Fruit fly (Drosophila melanogaster) whole organism, prepupa: Measurements from ENCODE around the gene Plap.

Source experiments
- Blimp-1 ChIP-seq: fragments of 200-800 bp; sonication (Bioruptor generic); optimal IDR thresholded peaks from 3 replicates; lab custom pipeline; 2017; ENCODE audit warnings: missing biosample characterization, missing genetic modification characterization, mild to moderate bottlenecking, moderate library complexity, missing genetic modification reagents
- CG10669 ChIP-seq: fragments of 200-800 bp; sonication (Bioruptor generic); optimal IDR thresholded peaks from 3 replicates; lab custom pipeline; 2018; ENCODE audit warnings: missing biosample characterization, mild to moderate bottlenecking, missing genetic modification characterization, moderate library complexity
- CG11294 ChIP-seq: fragments of 200-800 bp; sonication (Bioruptor generic); IDR thresholded peaks from 2 replicates; pipeline ENCODE4 v1.3.6; 2022; ENCODE audit warnings: missing biosample characterization, missing genetic modification characterization
- CG11762 ChIP-seq: fragments of 200-800 bp; sonication (Bioruptor generic); optimal IDR thresholded peaks from 3 replicates; lab custom pipeline; 2016; ENCODE audit warnings: missing biosample characterization, missing genetic modification characterization; ENCODE audit not compliant: insufficient read depth
- CG11902 ChIP-seq: fragments of 200-800 bp; sonication (Bioruptor generic); optimal IDR thresholded peaks from 3 replicates; lab custom pipeline; 2016; ENCODE audit warnings: missing biosample characterization, missing genetic modification characterization
- CG1621 ChIP-seq: fragments of 200-800 bp; sonication (Bioruptor generic); optimal IDR thresholded peaks from 3 replicates; lab custom pipeline; 2018; ENCODE audit warnings: missing biosample characterization, mild to moderate bottlenecking, missing genetic modification characterization
- CG3032 ChIP-seq: fragments of 200-800 bp; optimal IDR thresholded peaks from 2 replicates; lab custom pipeline; 2019; ENCODE audit warnings: missing biosample characterization, mild to moderate bottlenecking, missing genetic modification characterization, moderate library complexity
- CG31627 ChIP-seq: fragments of 200-800 bp; sonication (Bioruptor generic); optimal IDR thresholded peaks from 3 replicates; lab custom pipeline; 2016; ENCODE audit warnings: missing biosample characterization, missing genetic modification characterization
- CG34406 ChIP-seq: fragments of 200-800 bp; sonication (Bioruptor generic); optimal IDR thresholded peaks from 3 replicates; lab custom pipeline; 2016; ENCODE audit warnings: missing biosample characterization, missing genetic modification characterization
- CG3919 ChIP-seq: fragments of 200-800 bp; sonication (Bioruptor generic); optimal IDR thresholded peaks from 3 replicates; lab custom pipeline; 2016; ENCODE audit warnings: missing biosample characterization, missing genetic modification characterization
- CG6163 ChIP-seq: fragments of 200-800 bp; sonication (Bioruptor generic); IDR thresholded peaks from 3 replicates; pipeline ENCODE4 v1.3.6; 2022; ENCODE audit warnings: missing biosample characterization, missing genetic modification characterization
- CG6276 ChIP-seq: fragments of 200-800 bp; sonication (Bioruptor generic); optimal IDR thresholded peaks from 2 replicates; lab custom pipeline; 2017; ENCODE audit warnings: missing biosample characterization, mild to moderate bottlenecking, missing genetic modification characterization
- CG7368 ChIP-seq: fragments of 200-800 bp; sonication (Bioruptor generic); optimal IDR thresholded peaks from 3 replicates; lab custom pipeline; 2016; ENCODE audit warnings: missing biosample characterization, missing genetic modification characterization
- CG8119 ChIP-seq: fragments of 200-800 bp; sonication (Bioruptor generic); IDR thresholded peaks from 3 replicates; pipeline ENCODE4 v1.3.6; 2022; ENCODE audit warnings: missing biosample characterization, missing genetic modification characterization
- Eip75B ChIP-seq: fragments of 200-800 bp; sonication (Bioruptor generic); optimal IDR thresholded peaks from 3 replicates; lab custom pipeline; 2016; ENCODE audit warnings: missing biosample characterization, missing genetic modification characterization
- Eip78C ChIP-seq: fragments of 200-800 bp; sonication (Bioruptor generic); peaks from one replicate; lab custom pipeline; 2016; ENCODE audit warnings: missing biosample characterization, missing genetic modification characterization
- Ets96B ChIP-seq: fragments of 200-800 bp; optimal IDR thresholded peaks from 2 replicates; lab custom pipeline; 2019; ENCODE audit warnings: missing biosample characterization, mild to moderate bottlenecking, missing genetic modification characterization, moderate library complexity
- Gug ChIP-seq: fragments of 200-800 bp; sonication (Bioruptor generic); IDR thresholded peaks from 2 replicates; pipeline ENCODE4 v1.3.6; 2022; ENCODE audit warnings: missing biosample characterization, missing genetic modification characterization
- Hr38 ChIP-seq: sonication (Bioruptor generic); optimal IDR thresholded peaks from 2 replicates; lab custom pipeline; 2016; ENCODE audit warnings: missing biosample characterization, missing genetic modification characterization
- Hr39 ChIP-seq: fragments of 200-800 bp; sonication (Bioruptor generic); optimal IDR thresholded peaks from 2 replicates; lab custom pipeline; 2016; ENCODE audit warnings: missing biosample characterization, missing genetic modification characterization
- Hr4 ChIP-seq: fragments of 200-800 bp; sonication (Bioruptor generic); optimal IDR thresholded peaks from 3 replicates; lab custom pipeline; 2016; ENCODE audit warnings: missing biosample characterization, missing genetic modification characterization
- Lpt ChIP-seq: fragments of 200-800 bp; sonication (Bioruptor generic); optimal IDR thresholded peaks from 3 replicates; lab custom pipeline; 2016; ENCODE audit warnings: missing biosample characterization, missing genetic modification characterization
- Met ChIP-seq: fragments of 200-800 bp; sonication (Bioruptor generic); optimal IDR thresholded peaks from 3 replicates; lab custom pipeline; 2016; ENCODE audit warnings: missing biosample characterization, missing genetic modification characterization
- OdsH ChIP-seq: fragments of 200-800 bp; sonication (Bioruptor generic); optimal IDR thresholded peaks from 3 replicates; lab custom pipeline; 2016; ENCODE audit warnings: missing biosample characterization, missing genetic modification characterization
- Sox102F ChIP-seq: fragments of 200-800 bp; sonication (Bioruptor generic); optimal IDR thresholded peaks from 2 replicates; lab custom pipeline; 2016; ENCODE audit warnings: missing biosample characterization, mild to moderate bottlenecking, missing genetic modification characterization
- achi ChIP-seq: fragments of 200-800 bp; sonication (Bioruptor generic); optimal IDR thresholded peaks from 3 replicates; lab custom pipeline; 2016; ENCODE audit warnings: missing biosample characterization, missing genetic modification characterization
- acj6 ChIP-seq: fragments of 200-800 bp; sonication (Bioruptor generic); optimal IDR thresholded peaks from 3 replicates; lab custom pipeline; 2016; ENCODE audit warnings: missing biosample characterization, missing genetic modification characterization
- dac ChIP-seq: fragments of 200-800 bp; sonication (Bioruptor generic); optimal IDR thresholded peaks from 2 replicates; lab custom pipeline; 2017; ENCODE audit warnings: missing biosample characterization, mild to moderate bottlenecking, missing genetic modification characterization
- eg ChIP-seq: fragments of 200-800 bp; sonication (Bioruptor generic); IDR thresholded peaks from 3 replicates; pipeline ENCODE4 v1.3.6; 2022; ENCODE audit warnings: missing biosample characterization, missing genetic modification characterization
- esn ChIP-seq: fragments of 200-800 bp; sonication (Bioruptor generic); optimal IDR thresholded peaks from 2 replicates; lab custom pipeline; 2016; ENCODE audit warnings: missing biosample characterization, mild to moderate bottlenecking, missing genetic modification characterization, moderate library complexity
- fd59A ChIP-seq: fragments of 200-800 bp; sonication (Bioruptor generic); optimal IDR thresholded peaks from 2 replicates; lab custom pipeline; 2017; ENCODE audit warnings: missing biosample characterization, mild to moderate bottlenecking, missing genetic modification characterization, missing genetic modification reagents
- fd85E ChIP-seq: fragments of 200-800 bp; sonication (Bioruptor generic); optimal IDR thresholded peaks from 3 replicates; lab custom pipeline; 2016; ENCODE audit warnings: missing biosample characterization, missing genetic modification characterization
- fkh ChIP-seq: fragments of 200-800 bp; sonication (Bioruptor generic); optimal IDR thresholded peaks from 3 replicates; lab custom pipeline; 2017; ENCODE audit warnings: missing biosample characterization, mild to moderate bottlenecking, missing genetic modification characterization, moderate library complexity
- net ChIP-seq: fragments of 200-800 bp; sonication (Bioruptor generic); optimal IDR thresholded peaks from 3 replicates; lab custom pipeline; 2016; ENCODE audit warnings: missing biosample characterization, missing genetic modification characterization
- ss ChIP-seq, 2 experiments: fragments of 200-800 bp; sonication (Bioruptor generic); optimal IDR thresholded peaks; 2 replicates in 1 of 2; 3 replicates in 1 of 2; lab custom pipeline; 2017 to 2018; ENCODE audit warnings: mild to moderate bottlenecking in 2 of 2, missing biosample characterization in 2 of 2, missing genetic modification characterization in 2 of 2, moderate library complexity in 1 of 2
- svp ChIP-seq: fragments of 200-800 bp; sonication (Bioruptor generic); peaks from one replicate; lab custom pipeline; 2016; ENCODE audit warnings: missing biosample characterization, missing genetic modification characterization

The Plap gene

dm6 chr2L:1118880-1119809 is 51.0 kb downstream of the Plap start (continued):
- TF ChIP-seq CG3919 (GFP tag; lab: Kevin White, UChicago), result peak; percentile 71
- peak; percentile 62 for TF ChIP-seq CG10669 (GFP tag; lab: Kevin White, UChicago)
- TF ChIP-seq CG34406 (GFP tag; lab: Kevin White, UChicago), result peak; percentile 78
- peak; percentile 20 for TF ChIP-seq fkh
- peak; percentile 48 for TF ChIP-seq CG3032 (tag; lab: Kevin White, UChicago)
- TF ChIP-seq acj6 (GFP tag; lab: Kevin White, UChicago), result peak; percentile 84
- peak; percentile 77 for TF ChIP-seq Eip75B (GFP tag; lab: Kevin White, UChicago)
- TF ChIP-seq fd59A (GFP tag; lab: Kevin White, UChicago), result peak; percentile 37
- peak; percentile 84 for TF ChIP-seq Hr4 (GFP tag; lab: Kevin White, UChicago)
- TF ChIP-seq fd85E, result peak; percentile 24
- peak; percentile 82 for TF ChIP-seq Hr39 (GFP tag; lab: Kevin White, UChicago)
- TF ChIP-seq Gug, result peak; percentile 70
- peak; percentile 82 for TF ChIP-seq esn (GFP tag; lab: Kevin White, UChicago)
- TF ChIP-seq achi (GFP tag; lab: Kevin White, UChicago), result peak; percentile 76
- peak; percentile 82 for TF ChIP-seq CG6163
- TF ChIP-seq Eip78C (GFP tag; lab: Kevin White, UChicago), result peak; percentile 94
- peak; percentile 79 for TF ChIP-seq CG11294 (GFP tag; lab: Robert Waterston, UW)
- TF ChIP-seq ss (GFP tag; optimal IDR thresholded peaks at IDR 0.05; lab: Kevin White, UChicago), result peak in 1 of 2 experiments; percentile 59
- TF ChIP-seq Met (GFP tag; lab: Kevin White, UChicago), result peak; percentile 81
- peak; percentile 82 for TF ChIP-seq Sox102F (GFP tag; lab: Kevin White, UChicago)
- no peak for TF ChIP-seq Hr38 (GFP tag; lab: Kevin White, UChicago)
- peak; percentile 69 for TF ChIP-seq CG7368 (GFP tag; lab: Kevin White, UChicago)
- TF ChIP-seq Ets96B, result peak; percentile 55
- TF ChIP-seq CG11902 (GFP tag; lab: Kevin White, UChicago), result peak; percentile 67
- peak; percentile 47 for TF ChIP-seq dac
- peak; percentile 84 for TF ChIP-seq net (GFP tag; lab: Kevin White, UChicago)
- peak; percentile 55 for TF ChIP-seq CG1621
- peak; percentile 73 for TF ChIP-seq CG8119 (GFP tag; lab: Robert Waterston, UW)
- peak; percentile 77 for TF ChIP-seq OdsH (GFP tag; lab: Kevin White, UChicago)
- peak; percentile 2 for TF ChIP-seq Blimp-1 (GFP tag; lab: Kevin White, UChicago)

- no peak for TF ChIP-seq CG11902 (GFP tag; lab: Kevin White, UChicago)
- TF ChIP-seq fkh, result no peak
- TF ChIP-seq svp (GFP tag; lab: Kevin White, UChicago), result peak; percentile 61
- TF ChIP-seq esn (GFP tag; lab: Kevin White, UChicago), result no peak
- no peak for TF ChIP-seq Hr39 (GFP tag; lab: Kevin White, UChicago)
- TF ChIP-seq Eip78C (GFP tag; lab: Kevin White, UChicago), result peak; percentile 14
- TF ChIP-seq Gug, result no peak
- no peak for TF ChIP-seq CG3919 (GFP tag; lab: Kevin White, UChicago)
- no peak for TF ChIP-seq CG11762 (GFP tag; lab: Kevin White, UChicago)
- TF ChIP-seq CG31627 (GFP tag; lab: Kevin White, UChicago), result no peak
- TF ChIP-seq Ets96B, result no peak
- no peak for TF ChIP-seq dac
- TF ChIP-seq Lpt (GFP tag; lab: Kevin White, UChicago), result no peak
- peak; percentile 31; the same call in 2 of the 3 replicates for TF ChIP-seq eg (GFP tag; lab: Robert Waterston, UW)
- no peak for TF ChIP-seq fd85E
- TF ChIP-seq Sox102F (GFP tag; lab: Kevin White, UChicago), result no peak
- no peak for TF ChIP-seq CG6276 (GFP tag; lab: Kevin White, UChicago)
- no peak for TF ChIP-seq ss (GFP tag; optimal IDR thresholded peaks at IDR 0.05; lab: Kevin White, UChicago)
- no peak for TF ChIP-seq CG7368 (GFP tag; lab: Kevin White, UChicago)
Observed at dm6 chr2L:1118149-1118548, 52.0 kb downstream of the Plap start.
